Worm (Caenorhabditis elegans): ENCODE data around the gene rev-1.

Gene rev-1

ce11 chrII:7945168-7945567, 44.7 kb downstream of the rev-1 start, which contains the start of gene dbt-1:
dbt-1 (minus strand) TSS chrII:7945206.
- peak; percentile 31; the same call in 1 of the 2 replicates for TF ChIP-seq ceh-100 (GFP tag; IDR thresholded peaks at IDR 0.05)
- no peak for TF ChIP-seq madf-3 (GFP tag; IDR thresholded peaks at IDR 0.05)
- TF ChIP-seq bed-1 (GFP tag; IDR thresholded peaks at IDR 0.05), result no peak
- no peak for TF ChIP-seq C06A6.2 (GFP tag; conservative IDR thresholded peaks at IDR 0.05)
- TF ChIP-seq F52B5.7 (tag; optimal IDR thresholded peaks at IDR 0.05), result no peak
- TF ChIP-seq cebp-2 (GFP tag; IDR thresholded peaks at IDR 0.05), result no peak
- TF ChIP-seq ceh-91 (GFP tag; IDR thresholded peaks at IDR 0.05), result no peak
- peak; percentile 58 for TF ChIP-seq ZK185.1 (tag; optimal IDR thresholded peaks at IDR 0.05; ENCODE audit: poor library complexity, severe bottlenecking)
- no peak for TF ChIP-seq ceh-27 (GFP tag; optimal IDR thresholded peaks at IDR 0.05)
- no peak for TF ChIP-seq snpc-1.3 (tag; optimal IDR thresholded peaks at IDR 0.05; ENCODE audit: insufficient read depth)
- TF ChIP-seq tbx-9 (tag; optimal IDR thresholded peaks at IDR 0.05; ENCODE audit: borderline replicate concordance), result no peak
- TF ChIP-seq mxl-1 (tag; optimal IDR thresholded peaks at IDR 0.05), result no peak
- TF ChIP-seq lin-54 (GFP tag; optimal IDR thresholded peaks at IDR 0.05), result peak; percentile 95
- no peak for TF ChIP-seq ztf-26 (tag; optimal IDR thresholded peaks at IDR 0.05)
- peak in 1 of 2 experiments; percentile 10 for TF ChIP-seq let-607 (tag; optimal IDR thresholded peaks at IDR 0.05)
- no peak for TF ChIP-seq pbrm-1 (GFP tag; IDR thresholded peaks at IDR 0.05)
- no peak for TF ChIP-seq madf-6 (GFP tag; IDR thresholded peaks at IDR 0.05)
- TF ChIP-seq ama-1 (optimal IDR thresholded peaks at IDR 0.05), result no peak
- no peak for TF ChIP-seq ama-1 (GFP tag; optimal IDR thresholded peaks at IDR 0.05)
- TF ChIP-seq F37B4.10 (GFP tag; IDR thresholded peaks at IDR 0.05), result no peak
- TF ChIP-seq F55B11.4 (tag; optimal IDR thresholded peaks at IDR 0.05; ENCODE audit: borderline replicate concordance, insufficient read depth), result no peak
- no peak for TF ChIP-seq rec-8 (tag; optimal IDR thresholded peaks at IDR 0.05)
- TF ChIP-seq nhr-90 (tag; optimal IDR thresholded peaks at IDR 0.05), result no peak
- peak; percentile 68 for TF ChIP-seq efl-1 (GFP tag; optimal IDR thresholded peaks at IDR 0.05)
- no peak for TF ChIP-seq mel-28 (tag; optimal IDR thresholded peaks at IDR 0.05; ENCODE audit: borderline replicate concordance)
- no peak for TF ChIP-seq lsy-27 (tag; optimal IDR thresholded peaks at IDR 0.05; ENCODE audit: borderline replicate concordance, insufficient read depth)
- TF ChIP-seq mcd-1 (GFP tag; IDR thresholded peaks at IDR 0.05), result peak; percentile 81
- TF ChIP-seq nhr-179 (tag; optimal IDR thresholded peaks at IDR 0.05), result no peak
- TF ChIP-seq repo-1 (tag; optimal IDR thresholded peaks at IDR 0.05), result no peak
- TF ChIP-seq ekl-4 (GFP tag; IDR thresholded peaks at IDR 0.05), result no peak
- TF ChIP-seq chd-7 (tag; optimal IDR thresholded peaks at IDR 0.05), result no peak
- no peak for TF ChIP-seq ceh-79 (tag; optimal IDR thresholded peaks at IDR 0.05)
- no peak for TF ChIP-seq C17E4.6 (GFP tag; IDR thresholded peaks at IDR 0.05)
- TF ChIP-seq tbp1 (GFP tag; optimal IDR thresholded peaks at IDR 0.05), result no peak
- TF ChIP-seq attf-3 (GFP tag; conservative IDR thresholded peaks at IDR 0.05), result 0 out of 2 replicates have a peak, but pooled peaks have one; percentile 24
- TF ChIP-seq F33H1.4 (GFP tag; IDR thresholded peaks at IDR 0.05), result peak; percentile 58
- no peak for TF ChIP-seq unc-62 (GFP tag; optimal IDR thresholded peaks at IDR 0.05)
- no peak for TF ChIP-seq snpc-3.4 (tag; optimal IDR thresholded peaks at IDR 0.05)
- TF ChIP-seq unc-130 (GFP tag; optimal IDR thresholded peaks at IDR 0.05), result no peak
- TF ChIP-seq Y53G8AR.9 (GFP tag; conservative IDR thresholded peaks at IDR 0.05), result no peak
- TF ChIP-seq attf-6 (GFP tag; IDR thresholded peaks at IDR 0.05), result no peak
- peak; percentile 45 for TF ChIP-seq tlf-1 (GFP tag; optimal IDR thresholded peaks at IDR 0.05)
- no peak for TF ChIP-seq dpff-1 (tag; optimal IDR thresholded peaks at IDR 0.05)
- TF ChIP-seq madf-8 (GFP tag; conservative IDR thresholded peaks at IDR 0.05), result peak; percentile 20; the same call in 1 of the 2 replicates
- TF ChIP-seq xnd-1 (tag; optimal IDR thresholded peaks at IDR 0.05), result peak; percentile 40
- TF ChIP-seq let-526 (GFP tag; IDR thresholded peaks at IDR 0.05), result no peak
- TF ChIP-seq lag-1 (GFP tag; IDR thresholded peaks at IDR 0.05), result no peak
- TF ChIP-seq lin-26 (GFP tag; IDR thresholded peaks at IDR 0.05), result no peak
- no peak for TF ChIP-seq hrde-1 (tag; optimal IDR thresholded peaks at IDR 0.05; ENCODE audit: borderline replicate concordance)
